Fruit fly (Drosophila melanogaster): ENCODE measurements around the gene CG17167.

CG17167 gene

dm6 chrX:23089087-23089732, 21.1 kb downstream of the CG17167 start:
- TF ChIP-seq CG3032 (tag; optimal IDR thresholded peaks at IDR 0.05) (no peak), svp (GFP tag) (peak; percentile 83)

dm6 chrX:23090474-23090873, 22.4 kb downstream of the CG17167 start:
- TF ChIP-seq achi (GFP tag; optimal IDR thresholded peaks at IDR 0.05) (no peak), dac (GFP tag; optimal IDR thresholded peaks at IDR 0.05) (no peak), topi (GFP tag; optimal IDR thresholded peaks at IDR 0.05) (no peak), CG1621 (tag; optimal IDR thresholded peaks at IDR 0.05) (no peak), vri (GFP tag; optimal IDR thresholded peaks at IDR 0.05) (no peak), CG8632 (GFP tag; optimal IDR thresholded peaks at IDR 0.05) (no peak), CG3032 (tag; optimal IDR thresholded peaks at IDR 0.05) (no peak), spab (GFP tag; optimal IDR thresholded peaks at IDR 0.05) (no peak), CG16779 (tag; optimal IDR thresholded peaks at IDR 0.05) (no peak), Sox15 (GFP tag; optimal IDR thresholded peaks at IDR 0.05) (no peak), net (GFP tag; optimal IDR thresholded peaks at IDR 0.05) (no peak), CG11902 (GFP tag; optimal IDR thresholded peaks at IDR 0.05) (no peak), Lpt (GFP tag; optimal IDR thresholded peaks at IDR 0.05) (no peak), CG6792 (GFP tag; optimal IDR thresholded peaks at IDR 0.05) (no peak)

- TF ChIP-seq salr (GFP tag; optimal IDR thresholded peaks at IDR 0.05) (no peak), esn (GFP tag; optimal IDR thresholded peaks at IDR 0.05) (no peak), svp (GFP tag) (peak; percentile 94), CG1621 (tag; optimal IDR thresholded peaks at IDR 0.05) (no peak), fd59A (GFP tag; optimal IDR thresholded peaks at IDR 0.05) (no peak), cyc (GFP tag; optimal IDR thresholded peaks at IDR 0.05) (no peak), CG11762 (GFP tag; optimal IDR thresholded peaks at IDR 0.05; ENCODE audit: insufficient read depth) (no peak)
These were observed 23.2 kb downstream of the CG17167 start for dm6 chrX:23091289-23091688.

- TF ChIP-seq fkh (GFP tag; optimal IDR thresholded peaks at IDR 0.05) (peak; percentile 38), Hr39 (GFP tag; optimal IDR thresholded peaks at IDR 0.05) (no peak)
These were observed 23.7 kb downstream of the CG17167 start for dm6 chrX:23091811-23092210.

- TF ChIP-seq CG11294 (GFP tag; IDR thresholded peaks at IDR 0.05), result no peak
- TF ChIP-seq CG10669 (GFP tag; optimal IDR thresholded peaks at IDR 0.05), result no peak
- no peak for TF ChIP-seq CG8119 (GFP tag; IDR thresholded peaks at IDR 0.05)
- TF ChIP-seq Lpt (GFP tag; optimal IDR thresholded peaks at IDR 0.05), result no peak
- no peak for TF ChIP-seq OdsH (GFP tag; optimal IDR thresholded peaks at IDR 0.05)
- no peak for TF ChIP-seq CG8632 (GFP tag; optimal IDR thresholded peaks at IDR 0.05)
- TF ChIP-seq CG11762 (GFP tag; optimal IDR thresholded peaks at IDR 0.05; ENCODE audit: insufficient read depth), result no peak
- TF ChIP-seq Eip75B (GFP tag; optimal IDR thresholded peaks at IDR 0.05), result no peak
- TF ChIP-seq achi (GFP tag; optimal IDR thresholded peaks at IDR 0.05), result no peak
- no peak for TF ChIP-seq dsx (GFP tag; optimal IDR thresholded peaks at IDR 0.05; ENCODE audit: poor library complexity, severe bottlenecking)
- TF ChIP-seq CG8319 (GFP tag; optimal IDR thresholded peaks at IDR 0.05), result no peak
- TF ChIP-seq Sox14 (GFP tag; optimal IDR thresholded peaks at IDR 0.05), result no peak
- TF ChIP-seq vri (GFP tag; optimal IDR thresholded peaks at IDR 0.05), result no peak
- TF ChIP-seq lz (GFP tag; optimal IDR thresholded peaks at IDR 0.05), result no peak
These were observed 24.4 kb downstream of the CG17167 start, which contains the start of gene CG17159 for dm6 chrX:23092531-23092930. CG17159 (minus strand) TSS chrX:23092631.
